ENCODE assay signal across 1 fruit fly cellular context in genomic region chr3R:16282080-16282690, dm6.
A peak's percentile ranks its signal among the peaks of the same experiment; 100 is the strongest.
TF ChIP-seq lines count a peak whose summit lies in the region.

No protein-coding gene starts in this region.

TF ChIP-seq in whole organism, embryonic, 481 proteins besides CTCF, POLR2A, EP300 and RAD21 (continued from another document):
- TF ChIP-seq CG2129 (GFP tag; IDR thresholded peaks at IDR 0.05; lab: Robert Waterston, UW; ENCODE audit: partially characterized antibody): no peak
- no peak for TF ChIP-seq Neu2 (GFP tag; optimal IDR thresholded peaks at IDR 0.05; lab: Kevin White, UChicago; ENCODE audit: borderline replicate concordance)
- peak; percentile 81 for TF ChIP-seq CG17385 (GFP tag; optimal IDR thresholded peaks at IDR 0.05; lab: Kevin White, UChicago)
- TF ChIP-seq CG6689 (GFP tag; IDR thresholded peaks at IDR 0.05; lab: Robert Waterston, UW): no peak; the same call in 1 of the 2 replicates
- TF ChIP-seq CG15696 (tag; optimal IDR thresholded peaks at IDR 0.05; lab: Kevin White, UChicago): peak; percentile 10
- peak; percentile 81 for TF ChIP-seq kni (GFP tag; optimal IDR thresholded peaks at IDR 0.05; lab: Kevin White, UChicago)
- TF ChIP-seq CG8290 (GFP tag; optimal IDR thresholded peaks at IDR 0.05; lab: Kevin White, UChicago): peak; percentile 46
- peak; percentile 19 to 35 for TF ChIP-seq CG8290 (tag; optimal IDR thresholded peaks at IDR 0.05; lab: Kevin White, UChicago)
- TF ChIP-seq CG12236 (GFP tag; optimal IDR thresholded peaks at IDR 0.05; lab: Kevin White, UChicago): no peak
- peak; percentile 1 for TF ChIP-seq CG3163 (GFP tag; optimal IDR thresholded peaks at IDR 0.05; lab: Kevin White, UChicago)
- peak; percentile 96 for TF ChIP-seq CG14710 (tag; optimal IDR thresholded peaks at IDR 0.05; lab: Kevin White, UChicago)
- TF ChIP-seq lov (optimal IDR thresholded peaks at IDR 0.05; lab: Kevin White, UChicago): no peak
- 0 out of 3 replicates have a peak, but pooled peaks have one; percentile 54 for TF ChIP-seq lov (GFP tag; IDR thresholded peaks at IDR 0.05; lab: Robert Waterston, UW)
- peak; percentile 13 for TF ChIP-seq zf30C (GFP tag; optimal IDR thresholded peaks at IDR 0.05; lab: Kevin White, UChicago)
- no peak for TF ChIP-seq Gug (GFP tag; IDR thresholded peaks at IDR 0.05; lab: Robert Waterston, UW)
- TF ChIP-seq CG10462 (GFP tag; optimal IDR thresholded peaks at IDR 0.05; lab: Kevin White, UChicago): peak; percentile 33
- TF ChIP-seq CG1603 (tag; optimal IDR thresholded peaks at IDR 0.05; lab: Kevin White, UChicago): peak; percentile 6
- 0 out of 3 replicates have a peak, but pooled peaks have one; percentile 14 for TF ChIP-seq so (GFP tag; IDR thresholded peaks at IDR 0.05; lab: Robert Waterston, UW)
- peak; percentile 43 for TF ChIP-seq pfk (GFP tag; optimal IDR thresholded peaks at IDR 0.05; lab: Kevin White, UChicago)
- no peak for TF ChIP-seq CkIIα-i1 (GFP tag; IDR thresholded peaks at IDR 0.05; lab: Robert Waterston, UW)
- TF ChIP-seq ci (GFP tag; IDR thresholded peaks at IDR 0.05; lab: Robert Waterston, UW): peak; percentile 43; the same call in 1 of the 3 replicates
- TF ChIP-seq CG7786 (GFP tag; optimal IDR thresholded peaks at IDR 0.05; lab: Kevin White, UChicago): no peak
- TF ChIP-seq da (GFP tag; optimal IDR thresholded peaks at IDR 0.05; lab: Kevin White, UChicago): peak; percentile 52
- TF ChIP-seq CG4360 (GFP tag; IDR thresholded peaks at IDR 0.05; lab: Robert Waterston, UW): peak; percentile 91
- TF ChIP-seq nau (GFP tag; optimal IDR thresholded peaks at IDR 0.05; lab: Kevin White, UChicago): peak; percentile 15
- TF ChIP-seq dmrt11E (tag; optimal IDR thresholded peaks at IDR 0.05; lab: Kevin White, UChicago): peak; percentile 4
- TF ChIP-seq CG32772 (GFP tag; IDR thresholded peaks at IDR 0.05; lab: Robert Waterston, UW): peak; percentile 28; the same call in 1 of the 2 replicates
- TF ChIP-seq stwl (tag; optimal IDR thresholded peaks at IDR 0.05; lab: Kevin White, UChicago): peak; percentile 98
- TF ChIP-seq sens (GFP tag; lab: Kevin White, UChicago): peak; percentile 58
- peak in 1 of 2 experiments; percentile 7 for TF ChIP-seq dpn (GFP tag; optimal IDR thresholded peaks at IDR 0.05; lab: Kevin White, UChicago)
- TF ChIP-seq Six4 (GFP tag; optimal IDR thresholded peaks at IDR 0.05; lab: Kevin White, UChicago): no peak
- TF ChIP-seq CG10321 (GFP tag; IDR thresholded peaks at IDR 0.05; lab: Robert Waterston, UW): peak; percentile 32; the same call in 1 of the 2 replicates
- no peak for TF ChIP-seq CG11093 (GFP tag; IDR thresholded peaks at IDR 0.05; lab: Robert Waterston, UW)
- TF ChIP-seq crp (GFP tag; optimal IDR thresholded peaks at IDR 0.05; lab: Kevin White, UChicago): peak; percentile 8 to 73
- peak; percentile 88 for TF ChIP-seq cad (GFP tag; optimal IDR thresholded peaks at IDR 0.05; lab: Kevin White, UChicago)
- peak; percentile 16 for TF ChIP-seq sd (tag; optimal IDR thresholded peaks at IDR 0.05; lab: Kevin White, UChicago)
- TF ChIP-seq CG17361 (GFP tag; IDR thresholded peaks at IDR 0.05; lab: Robert Waterston, UW): 0 out of 3 replicates have a peak, but pooled peaks have one; percentile 14
- TF ChIP-seq tin (GFP tag; optimal IDR thresholded peaks at IDR 0.05; lab: Kevin White, UChicago): no peak
- peak; percentile 24 for TF ChIP-seq Xrp1 (GFP tag; IDR thresholded peaks at IDR 0.05; lab: Robert Waterston, UW)
- TF ChIP-seq CG6654 (GFP tag; optimal IDR thresholded peaks at IDR 0.05; lab: Kevin White, UChicago): peak; percentile 98
- TF ChIP-seq CG13775 (GFP tag; optimal IDR thresholded peaks at IDR 0.05; lab: Kevin White, UChicago): peak; percentile 15
- peak; percentile 33; the same call in 1 of the 2 replicates for TF ChIP-seq CG32767 (GFP tag; IDR thresholded peaks at IDR 0.05; lab: Robert Waterston, UW)
- TF ChIP-seq crc (GFP tag; optimal IDR thresholded peaks at IDR 0.05; lab: Kevin White, UChicago): no peak
- TF ChIP-seq Opbp (GFP tag; IDR thresholded peaks at IDR 0.05; lab: Robert Waterston, UW; ENCODE audit: partially characterized antibody): 0 out of 3 replicates have a peak, but pooled peaks have one; percentile 54
- peak; percentile 76 for TF ChIP-seq sqz (GFP tag; optimal IDR thresholded peaks at IDR 0.05; lab: Kevin White, UChicago)
- TF ChIP-seq pros (GFP tag; optimal IDR thresholded peaks at IDR 0.05; lab: Kevin White, UChicago): peak; percentile 68
- peak; percentile 24 for TF ChIP-seq CG3838 (GFP tag; optimal IDR thresholded peaks at IDR 0.05; lab: Kevin White, UChicago)
- TF ChIP-seq ac (GFP tag; optimal IDR thresholded peaks at IDR 0.05; lab: Kevin White, UChicago): peak; percentile 36
- peak; percentile 1 for TF ChIP-seq CG18476 (GFP tag; optimal IDR thresholded peaks at IDR 0.05; lab: Kevin White, UChicago)
- peak; percentile 98 for TF ChIP-seq sug (tag; optimal IDR thresholded peaks at IDR 0.05; lab: Kevin White, UChicago)
- peak; percentile 0 for TF ChIP-seq CHES-1-like (GFP tag; optimal IDR thresholded peaks at IDR 0.05; lab: Kevin White, UChicago)
- peak; percentile 66; the same call in 2 of the 3 replicates for TF ChIP-seq z (GFP tag; IDR thresholded peaks at IDR 0.05; lab: Robert Waterston, UW)
- TF ChIP-seq CG1233 (GFP tag; optimal IDR thresholded peaks at IDR 0.05; lab: Kevin White, UChicago): peak; percentile 13
- peak in 1 of 2 experiments; percentile 37 for TF ChIP-seq tll (GFP tag; optimal IDR thresholded peaks at IDR 0.05; lab: Kevin White, UChicago)
- peak; percentile 60 for TF ChIP-seq crol (GFP tag; IDR thresholded peaks at IDR 0.05; lab: Robert Waterston, UW)
- TF ChIP-seq nom (GFP tag; optimal IDR thresholded peaks at IDR 0.05; lab: Kevin White, UChicago): peak; percentile 4
- peak; percentile 25 for TF ChIP-seq CG3407 (GFP tag; optimal IDR thresholded peaks at IDR 0.05; lab: Kevin White, UChicago)
- TF ChIP-seq Trl (optimal IDR thresholded peaks at IDR 0.05; lab: Kevin White, UChicago): no peak
- TF ChIP-seq Trl (GFP tag; optimal IDR thresholded peaks at IDR 0.05; lab: Kevin White, UChicago): no peak
- TF ChIP-seq CG4820 (GFP tag; optimal IDR thresholded peaks at IDR 0.05; lab: Kevin White, UChicago): peak; percentile 11
- TF ChIP-seq rib (GFP tag; IDR thresholded peaks at IDR 0.05; lab: Robert Waterston, UW): 0 out of 2 replicates have a peak, but pooled peaks have one; percentile 31
- peak; percentile 72 for TF ChIP-seq Med (GFP tag; lab: Kevin White, UChicago)
- TF ChIP-seq vvl (GFP tag; IDR thresholded peaks at IDR 0.05; lab: Robert Waterston, UW): no peak
- peak; percentile 2 for TF ChIP-seq CG17912 (GFP tag; optimal IDR thresholded peaks at IDR 0.05; lab: Kevin White, UChicago)
- TF ChIP-seq fd102C (GFP tag; optimal IDR thresholded peaks at IDR 0.05; lab: Kevin White, UChicago): peak; percentile 7
- TF ChIP-seq Vsx1 (GFP tag; optimal IDR thresholded peaks at IDR 0.05; lab: Kevin White, UChicago): no peak
- 0 out of 3 replicates have a peak, but pooled peaks have one; percentile 32 for TF ChIP-seq CG7357 (GFP tag; IDR thresholded peaks at IDR 0.05; lab: Robert Waterston, UW)
- peak; percentile 20 for TF ChIP-seq CG17829 (tag; optimal IDR thresholded peaks at IDR 0.05; lab: Kevin White, UChicago)
- TF ChIP-seq E2f1 (GFP tag; IDR thresholded peaks at IDR 0.05; lab: Robert Waterston, UW): no peak
- TF ChIP-seq Sox100B (GFP tag; optimal IDR thresholded peaks at IDR 0.05; lab: Kevin White, UChicago): peak; percentile 27
- peak; percentile 11 for TF ChIP-seq CG10979 (tag; optimal IDR thresholded peaks at IDR 0.05; lab: Kevin White, UChicago)
- peak; percentile 75; the same call in 1 of the 4 replicates for TF ChIP-seq chinmo (GFP tag; IDR thresholded peaks at IDR 0.05; lab: Robert Waterston, UW; ENCODE audit: partially characterized antibody)
- TF ChIP-seq ATbp (GFP tag; optimal IDR thresholded peaks at IDR 0.05; lab: Kevin White, UChicago): peak; percentile 19
- no peak for TF ChIP-seq Taf1 (GFP tag; IDR thresholded peaks at IDR 0.05; lab: Robert Waterston, UW)
- TF ChIP-seq CG6791 (GFP tag; IDR thresholded peaks at IDR 0.05; lab: Robert Waterston, UW; ENCODE audit: partially characterized antibody): peak; percentile 48; the same call in 1 of the 3 replicates
- TF ChIP-seq CG1024 (GFP tag; IDR thresholded peaks at IDR 0.05; lab: Robert Waterston, UW): peak; percentile 42; the same call in 1 of the 2 replicates
- TF ChIP-seq CG17802 (tag; optimal IDR thresholded peaks at IDR 0.05; lab: Kevin White, UChicago): peak; percentile 2
- peak; percentile 11 for TF ChIP-seq CG6254 (GFP tag; optimal IDR thresholded peaks at IDR 0.05; lab: Kevin White, UChicago)
- no peak for TF ChIP-seq CG10654 (GFP tag; optimal IDR thresholded peaks at IDR 0.05; lab: Kevin White, UChicago)
- 0 out of 2 replicates have a peak, but pooled peaks have one; percentile 7 for TF ChIP-seq Drgx (GFP tag; IDR thresholded peaks at IDR 0.05; lab: Robert Waterston, UW)
- TF ChIP-seq sr (GFP tag; IDR thresholded peaks at IDR 0.05; lab: Robert Waterston, UW): peak; percentile 28; the same call in 1 of the 3 replicates
- peak in 1 of 2 experiments; percentile 12 for TF ChIP-seq bsh (GFP tag; optimal IDR thresholded peaks at IDR 0.05; lab: Kevin White, UChicago)
- TF ChIP-seq D (optimal IDR thresholded peaks at IDR 0.05; lab: Kevin White, UChicago): no peak
- peak; percentile 38 for TF ChIP-seq D (GFP tag; optimal IDR thresholded peaks at IDR 0.05; lab: Kevin White, UChicago)
- TF ChIP-seq insv (GFP tag; optimal IDR thresholded peaks at IDR 0.05; lab: Kevin White, UChicago): peak in 1 of 2 experiments; percentile 53
TF ChIP-seq in whole organism, embryonic: peak in this region for 77.
